Worm (Caenorhabditis elegans) whole organism, mixed stage, embryonic: Measurements from ENCODE around the gene aat-4.

Experiments used
- blmp-1 ChIP-seq: fragments of 150-350 bp; optimal IDR thresholded peaks from 2 replicates; lab custom pipeline; 2014; ENCODE audit warnings: missing biosample characterization, missing genetic modification characterization
- ceh-43 ChIP-seq: fragments of 200-800 bp; sonication (Bioruptor generic); optimal IDR thresholded peaks from 2 replicates; lab custom pipeline; 2018; ENCODE audit warnings: mild to moderate bottlenecking, missing genetic modification characterization, moderate library complexity, missing compliant biosample characterization
- tbx-8 ChIP-seq: fragments of 200-800 bp; sonication (Bioruptor generic); optimal IDR thresholded peaks from 2 replicates; lab custom pipeline; 2018; ENCODE audit warnings: mild to moderate bottlenecking, missing genetic modification characterization, moderate library complexity, missing compliant biosample characterization
- unc-62 ChIP-seq: fragments of 150-350 bp; optimal IDR thresholded peaks from 2 replicates; lab custom pipeline; 2014; ENCODE audit warnings: missing biosample characterization, missing genetic modification reagents, missing genetic modification characterization

DNA sequence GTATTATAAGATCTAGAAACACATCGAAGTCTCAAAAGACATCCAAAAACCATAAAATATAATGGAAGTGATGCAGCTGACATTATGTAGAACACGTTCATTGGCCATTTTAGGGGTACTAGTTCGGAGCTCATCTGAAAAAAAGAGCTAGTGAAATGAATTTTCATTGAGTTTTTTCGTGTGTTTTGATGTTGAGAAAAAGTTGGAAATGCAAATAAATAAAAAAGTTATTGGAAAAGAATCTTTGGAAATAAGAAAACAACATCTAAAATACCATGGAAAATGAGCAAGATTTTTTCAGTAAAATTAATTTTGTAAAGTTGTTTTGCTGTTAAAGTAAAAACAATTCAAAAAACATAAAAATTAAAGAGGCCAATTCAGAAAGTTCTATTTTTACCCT lies 15.2 kb upstream of the aat-4 start, which contains the start of gene srv-24:
- TF ChIP-seq tbx-8 (GFP tag; lab: Kevin White, UChicago) (no peak), blmp-1 (tag; lab: Kevin White, UChicago) (no peak), unc-62 (GFP tag; lab: Kevin White, UChicago) (no peak), ceh-43 (GFP tag; lab: Kevin White, UChicago) (no peak)
